Worm (Caenorhabditis elegans) whole organism, L3 larva: ENCODE measurements around the gene K02F3.9.

Experiments
- R02D3.7 ChIP-seq: fragments of 150-350 bp; optimal IDR thresholded peaks from 2 replicates; lab custom pipeline; 2014; ENCODE audit warnings: missing biosample characterization, missing genetic modification characterization
- ZK546.5 ChIP-seq: sonication (generic microtip); optimal IDR thresholded peaks from 2 replicates; lab custom pipeline; 2017; ENCODE audit warnings: missing biosample characterization, missing genetic modification characterization
- aly-2 ChIP-seq: fragments of 150-350 bp; optimal IDR thresholded peaks from 2 replicates; lab custom pipeline; 2014; ENCODE audit warnings: missing biosample characterization, missing genetic modification characterization
- ama-1 ChIP-seq: fragments of 150-350 bp; optimal IDR thresholded peaks from 2 replicates; lab custom pipeline; 2018
- ceh-16 ChIP-seq: sonication (generic microtip); optimal IDR thresholded peaks from 2 replicates; lab custom pipeline; 2017; ENCODE audit warnings: missing biosample characterization, missing genetic modification characterization
- ceh-28 ChIP-seq: fragments of 150-350 bp; optimal IDR thresholded peaks from 2 replicates; lab custom pipeline; 2014; ENCODE audit warnings: missing biosample characterization, missing genetic modification reagents, missing genetic modification characterization
- ceh-82 ChIP-seq: fragments of 150-350 bp; optimal IDR thresholded peaks from 2 replicates; lab custom pipeline; 2014; ENCODE audit warnings: missing biosample characterization, missing genetic modification characterization
- ceh-9 ChIP-seq: sonication (generic microtip); optimal IDR thresholded peaks from 2 replicates; lab custom pipeline; 2018; ENCODE audit warnings: missing biosample characterization, missing genetic modification characterization
- daf-12 ChIP-seq: fragments of 150-350 bp; optimal IDR thresholded peaks from 2 replicates; lab custom pipeline; 2014; ENCODE audit warnings: missing biosample characterization, missing genetic modification reagents, missing genetic modification characterization
- egl-27 ChIP-seq: sonication (generic microtip); optimal IDR thresholded peaks from 4 replicates; lab custom pipeline; 2017; ENCODE audit warnings: missing biosample characterization, missing genetic modification reagents, missing genetic modification characterization
- egl-5 ChIP-seq: fragments of 150-350 bp; optimal IDR thresholded peaks from 2 replicates; lab custom pipeline; 2017; ENCODE audit warnings: missing biosample characterization, missing genetic modification reagents, missing genetic modification characterization, inconsistent platforms
- elt-1 ChIP-seq: fragments of 150-350 bp; optimal IDR thresholded peaks from 2 replicates; lab custom pipeline; 2014; ENCODE audit warnings: missing biosample characterization, missing genetic modification characterization
- elt-2 ChIP-seq: sonication (generic microtip); optimal IDR thresholded peaks from 2 replicates; lab custom pipeline; 2016; ENCODE audit warnings: missing genetic modification reagents, mild to moderate bottlenecking, missing genetic modification characterization, missing compliant biosample characterization
- elt-3 ChIP-seq, 3 experiments: fragments of 150-350 bp in 1 of 3; sonication (generic microtip) in 2 of 3; optimal IDR thresholded peaks; 2 replicates in 2 of 3; 4 replicates in 1 of 3; lab custom pipeline; 2014 to 2017; ENCODE audit warnings: missing biosample characterization in 3 of 3, missing genetic modification characterization in 3 of 3
- eor-1 ChIP-seq, 2 experiments: fragments of 150-350 bp; optimal IDR thresholded peaks; 2 replicates each; lab custom pipeline; 2014 to 2018; ENCODE audit warnings: missing biosample characterization in 2 of 2, missing genetic modification characterization in 2 of 2
- fkh-10 ChIP-seq: sonication (generic microtip); optimal IDR thresholded peaks from 2 replicates; lab custom pipeline; 2017; ENCODE audit warnings: missing biosample characterization, missing genetic modification reagents, missing genetic modification characterization
- fkh-2 ChIP-seq: fragments of 150-350 bp; optimal IDR thresholded peaks from 2 replicates; lab custom pipeline; 2014; ENCODE audit warnings: missing biosample characterization, missing genetic modification reagents, missing genetic modification characterization
- fos-1 ChIP-seq: fragments of 150-350 bp; optimal IDR thresholded peaks from 2 replicates; lab custom pipeline; 2014; ENCODE audit warnings: missing biosample characterization, missing genetic modification characterization
- hmg-11 ChIP-seq: sonication (generic microtip); optimal IDR thresholded peaks from 2 replicates; lab custom pipeline; 2016; ENCODE audit warnings: missing genetic modification characterization, missing compliant biosample characterization
- jun-1 ChIP-seq: fragments of 150-350 bp; optimal IDR thresholded peaks from 2 replicates; lab custom pipeline; 2014; ENCODE audit warnings: missing biosample characterization, missing genetic modification reagents, missing genetic modification characterization
- lin-15B ChIP-seq: fragments of 150-350 bp; optimal IDR thresholded peaks from 2 replicates; lab custom pipeline; 2014; ENCODE audit warnings: missing biosample characterization, missing genetic modification characterization
- lin-39 ChIP-seq: fragments of 150-350 bp; optimal IDR thresholded peaks from 2 replicates; lab custom pipeline; 2018; ENCODE audit warnings: missing biosample characterization, missing genetic modification reagents, missing genetic modification characterization
- lsy-12 ChIP-seq: sonication (generic microtip); optimal IDR thresholded peaks from 2 replicates; lab custom pipeline; 2016; ENCODE audit warnings: mild to moderate bottlenecking, missing genetic modification characterization, missing compliant biosample characterization
- mdl-1 ChIP-seq: fragments of 150-350 bp; optimal IDR thresholded peaks from 2 replicates; lab custom pipeline; 2014; ENCODE audit warnings: missing biosample characterization, missing genetic modification characterization
- mml-1 ChIP-seq: fragments of 150-350 bp; sonication (generic microtip); optimal IDR thresholded peaks from 3 replicates; lab custom pipeline; 2014; ENCODE audit warnings: missing biosample characterization, missing genetic modification characterization
- nfya-1 ChIP-seq: sonication (generic microtip); optimal IDR thresholded peaks from 2 replicates; lab custom pipeline; 2017; ENCODE audit warnings: missing genetic modification characterization, mild to moderate bottlenecking, missing compliant biosample characterization, antibody characterized with exemption, moderate library complexity; ENCODE audit not compliant: insufficient read depth
- nhr-11 ChIP-seq: fragments of 150-350 bp; optimal IDR thresholded peaks from 2 replicates; lab custom pipeline; 2014; ENCODE audit warnings: missing biosample characterization, missing genetic modification characterization
- nhr-12 ChIP-seq: fragments of 150-350 bp; optimal IDR thresholded peaks from 2 replicates; lab custom pipeline; 2014; ENCODE audit warnings: missing biosample characterization, missing genetic modification characterization
- nhr-23 ChIP-seq: fragments of 150-350 bp; optimal IDR thresholded peaks from 2 replicates; lab custom pipeline; 2014; ENCODE audit warnings: missing biosample characterization, missing genetic modification reagents, missing genetic modification characterization
- nhr-237 ChIP-seq: fragments of 150-350 bp; optimal IDR thresholded peaks from 2 replicates; lab custom pipeline; 2014; ENCODE audit warnings: missing biosample characterization, missing genetic modification characterization
- nhr-25 ChIP-seq: sonication (generic microtip); optimal IDR thresholded peaks from 2 replicates; lab custom pipeline; 2017; ENCODE audit warnings: missing biosample characterization, missing genetic modification characterization
- nhr-28 ChIP-seq: fragments of 150-350 bp; optimal IDR thresholded peaks from 2 replicates; lab custom pipeline; 2014; ENCODE audit warnings: missing biosample characterization, missing genetic modification characterization
- nhr-43 ChIP-seq: sonication (generic microtip); optimal IDR thresholded peaks from 2 replicates; lab custom pipeline; 2016; ENCODE audit warnings: mild to moderate bottlenecking, missing genetic modification characterization, missing compliant biosample characterization; ENCODE audit not compliant: poor library complexity, severe bottlenecking
- nhr-67 ChIP-seq: fragments of 150-350 bp; optimal IDR thresholded peaks from 2 replicates; lab custom pipeline; 2014; ENCODE audit warnings: missing biosample characterization, missing genetic modification characterization
- nhr-76 ChIP-seq: fragments of 150-350 bp; sonication (generic microtip); optimal IDR thresholded peaks from 5 replicates; lab custom pipeline; 2014; ENCODE audit warnings: missing biosample characterization, missing genetic modification characterization
- nhr-77 ChIP-seq: fragments of 150-350 bp; optimal IDR thresholded peaks from 2 replicates; lab custom pipeline; 2014; ENCODE audit warnings: missing biosample characterization, missing genetic modification characterization
- pha-4 ChIP-seq: fragments of 150-350 bp; optimal IDR thresholded peaks from 2 replicates; lab custom pipeline; 2014; ENCODE audit warnings: missing biosample characterization, missing genetic modification reagents, missing genetic modification characterization
- pqm-1 ChIP-seq: fragments of 150-350 bp; optimal IDR thresholded peaks from 2 replicates; lab custom pipeline; 2017; ENCODE audit warnings: missing biosample characterization, missing genetic modification characterization, inconsistent platforms
- sea-2 ChIP-seq: fragments of 150-350 bp; sonication (generic microtip); optimal IDR thresholded peaks from 4 replicates; lab custom pipeline; 2014; ENCODE audit warnings: missing biosample characterization, missing genetic modification reagents, missing genetic modification characterization
- skn-1 ChIP-seq: fragments of 150-350 bp; optimal IDR thresholded peaks from 2 replicates; lab custom pipeline; 2014; ENCODE audit warnings: missing biosample characterization, missing genetic modification characterization
- snpc-4 ChIP-seq: fragments of 150-350 bp; optimal IDR thresholded peaks from 2 replicates; lab custom pipeline; 2014; ENCODE audit warnings: missing biosample characterization, missing genetic modification characterization
- tbx-2 ChIP-seq: sonication (generic microtip); optimal IDR thresholded peaks from 2 replicates; lab custom pipeline; 2016; ENCODE audit warnings: mild to moderate bottlenecking, missing genetic modification characterization, missing compliant biosample characterization
- unc-39 ChIP-seq: sonication (generic microtip); optimal IDR thresholded peaks from 4 replicates; lab custom pipeline; 2017; ENCODE audit warnings: missing biosample characterization, missing genetic modification characterization
- unc-62 ChIP-seq: fragments of 150-350 bp; sonication (generic microtip); optimal IDR thresholded peaks from 4 replicates; lab custom pipeline; 2014; ENCODE audit warnings: missing biosample characterization, missing genetic modification reagents, missing genetic modification characterization
- zag-1 ChIP-seq: fragments of 150-350 bp; optimal IDR thresholded peaks from 2 replicates; lab custom pipeline; 2014; ENCODE audit warnings: missing biosample characterization, missing genetic modification characterization
- ztf-11 ChIP-seq: fragments of 150-350 bp; optimal IDR thresholded peaks from 2 replicates; lab custom pipeline; 2014; ENCODE audit warnings: missing biosample characterization, missing genetic modification characterization
- ztf-4 ChIP-seq: fragments of 150-350 bp; optimal IDR thresholded peaks from 2 replicates; lab custom pipeline; 2014; ENCODE audit warnings: missing biosample characterization, missing genetic modification characterization

K02F3.9 gene

DNA sequence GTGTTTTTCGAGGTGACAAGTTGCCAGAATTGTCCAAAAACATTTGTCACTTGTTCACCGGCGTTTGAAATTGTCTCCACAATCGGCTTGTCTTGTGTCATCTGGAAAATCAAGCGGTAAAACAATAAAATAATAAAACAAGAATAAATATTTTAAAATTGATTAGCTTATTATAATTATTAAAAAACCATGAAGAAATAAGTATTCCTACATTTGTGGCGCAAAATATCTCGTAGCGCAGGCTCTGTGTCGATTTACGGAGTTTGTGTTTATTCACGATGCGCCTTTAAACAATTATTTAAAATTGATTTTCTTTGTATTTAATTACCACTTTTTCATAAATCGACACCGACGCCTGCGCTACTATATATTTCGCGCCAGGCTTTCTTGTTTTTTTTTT lies 11.1 kb upstream of the K02F3.9 start, which contains the start of gene moma-1:
Gene moma-1 (minus strand): TSS at position 101 of the 400 bp plus-strand sequence.
- TF ChIP-seq egl-27 (no peak), tbx-2 (no peak), nhr-28 (no peak), nhr-43 (tag; lab: Kevin White, UChicago) (no peak), skn-1 (tag; lab: Kevin White, UChicago) (no peak), zag-1 (tag; lab: Kevin White, UChicago) (no peak), pqm-1 (tag; lab: Kevin White, UChicago) (no peak), ama-1 (lab: Kevin White, UChicago) (no peak), ZK546.5 (tag; lab: Kevin White, UChicago) (no peak), elt-2 (tag; lab: Kevin White, UChicago) (no peak), ceh-16 (tag; lab: Kevin White, UChicago) (no peak), nhr-77 (tag; lab: Kevin White, UChicago) (no peak), egl-5 (tag; lab: Kevin White, UChicago) (no peak), elt-3 (tag; optimal IDR thresholded peaks at IDR 0.05; lab: Kevin White, UChicago) (no peak), elt-1 (tag; lab: Kevin White, UChicago) (no peak), ceh-82 (tag; lab: Kevin White, UChicago) (no peak)

DNA sequence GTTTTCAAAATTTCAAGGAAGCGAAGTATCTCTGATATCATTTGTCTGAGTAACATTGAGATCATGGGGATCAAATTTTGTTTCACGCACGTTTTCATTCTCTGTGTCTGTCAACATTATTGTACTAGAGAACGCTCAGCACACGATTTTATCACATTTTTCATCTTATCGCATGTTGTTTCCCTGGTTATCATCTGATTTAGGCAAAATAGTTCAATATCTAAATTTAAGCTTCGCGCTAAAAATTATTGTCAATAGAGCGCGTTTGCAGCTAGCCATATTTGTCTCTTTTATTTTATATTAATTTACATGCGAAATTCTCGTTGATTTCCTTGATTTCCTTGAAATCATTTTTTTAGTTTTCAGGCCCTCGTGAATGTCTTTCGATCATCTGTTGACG lies 4.3 kb upstream of the K02F3.9 start, which contains the start of gene K02F3.2:
Gene K02F3.2 (plus strand): TSS at position 357 of the 400 bp plus-strand sequence.
- TF ChIP-seq fkh-10 (GFP tag; lab: Kevin White, UChicago) (no peak), snpc-4 (tag; lab: Kevin White, UChicago) (no peak), ama-1 (lab: Kevin White, UChicago) (peak; percentile 45), sea-2 (GFP tag; lab: Kevin White, UChicago) (no peak), ztf-4 (no peak), pha-4 (tag; lab: Kevin White, UChicago) (peak; percentile 86), aly-2 (tag; lab: Kevin White, UChicago) (no peak), lin-39 (tag; lab: Kevin White, UChicago) (no peak), fos-1 (tag; lab: Kevin White, UChicago) (no peak), zag-1 (tag; lab: Kevin White, UChicago) (no peak), egl-5 (tag; lab: Kevin White, UChicago) (no peak), unc-39 (tag; lab: Kevin White, UChicago) (no peak), egl-27 (no peak), ceh-82 (tag; lab: Kevin White, UChicago) (no peak), fkh-2 (tag; lab: Kevin White, UChicago) (no peak), nhr-76 (tag; lab: Kevin White, UChicago) (no peak), elt-3 (tag; optimal IDR thresholded peaks at IDR 0.05; lab: Kevin White, UChicago) (no peak), jun-1 (tag; lab: Kevin White, UChicago) (peak; percentile 76), nhr-23 (tag; lab: Kevin White, UChicago) (peak; percentile 65), nhr-237 (tag; lab: Kevin White, UChicago) (no peak), nfya-1 (tag; lab: Kevin White, UChicago) (peak; percentile 30), ceh-16 (tag; lab: Kevin White, UChicago) (no peak), pqm-1 (tag; lab: Kevin White, UChicago) (peak; percentile 84), elt-1 (tag; lab: Kevin White, UChicago) (peak; percentile 53), nhr-11 (tag; lab: Kevin White, UChicago) (no peak), nhr-12 (tag; lab: Kevin White, UChicago) (no peak), lsy-12 (tag; lab: Kevin White, UChicago) (no peak), nhr-43 (tag; lab: Kevin White, UChicago) (peak; percentile 80), lin-15B (peak; percentile 28), ztf-11 (tag; lab: Kevin White, UChicago) (no peak), R02D3.7 (tag; lab: Kevin White, UChicago) (no peak), eor-1 (tag; optimal IDR thresholded peaks at IDR 0.05; lab: Kevin White, UChicago) (no peak), elt-2 (tag; lab: Kevin White, UChicago) (peak; percentile 71), unc-62 (GFP tag; lab: Kevin White, UChicago) (no peak), hmg-11 (peak; percentile 12), nhr-25 (peak; percentile 4), nhr-77 (tag; lab: Kevin White, UChicago) (no peak), daf-12 (tag; lab: Kevin White, UChicago) (no peak), mml-1 (no peak), tbx-2 (no peak), nhr-28 (no peak), ZK546.5 (tag; lab: Kevin White, UChicago) (no peak), ceh-28 (tag; lab: Kevin White, UChicago) (peak; percentile 12), skn-1 (tag; lab: Kevin White, UChicago) (no peak), nhr-67 (tag; lab: Kevin White, UChicago) (no peak), ceh-9 (no peak), mdl-1 (tag; lab: Kevin White, UChicago) (no peak)
